Worm (Caenorhabditis elegans) whole organism, L4 larva: ENCODE results near the gene rbmx-2.
A peak's percentile ranks its signal among the peaks of the same experiment; 100 is the strongest.

ENCODE experiments used
- F26F4.8 ChIP-seq: fragments of 200-800 bp; sonication (Bioruptor generic); conservative IDR thresholded peaks from 2 replicates; pipeline ENCODE4 v1.3.6; 2022; ENCODE audit warnings: missing genetic modification characterization, missing compliant biosample characterization
- F37D6.2 ChIP-seq: sonication (generic microtip); optimal IDR thresholded peaks from 2 replicates; lab custom pipeline; 2016; ENCODE audit warnings: mild to moderate bottlenecking, missing genetic modification characterization, missing compliant biosample characterization
- T26A8.4 ChIP-seq: fragments of 200-800 bp; sonication (Bioruptor generic); IDR thresholded peaks from 2 replicates; pipeline ENCODE4 v1.3.6; 2022; ENCODE audit warnings: missing genetic modification characterization, missing compliant biosample characterization
- Y105C5A.15 ChIP-seq: fragments of 200-800 bp; sonication (Bioruptor generic); IDR thresholded peaks from 2 replicates; pipeline ENCODE4 v1.3.6; 2022; ENCODE audit warnings: missing genetic modification characterization, missing compliant biosample characterization
- Y48G9A.11 ChIP-seq: fragments of 200-800 bp; sonication (Bioruptor generic); IDR thresholded peaks from 2 replicates; pipeline ENCODE4 v1.3.6; 2022; ENCODE audit warnings: missing genetic modification reagents, missing genetic modification characterization, missing compliant biosample characterization
- Y75B8A.6 ChIP-seq: fragments of 200-800 bp; sonication (Bioruptor generic); IDR thresholded peaks from 2 replicates; pipeline ENCODE4 v1.3.6; 2022; ENCODE audit warnings: missing genetic modification reagents, missing genetic modification characterization, missing compliant biosample characterization
- ZK546.5 ChIP-seq, 2 experiments: sonication (generic microtip); optimal IDR thresholded peaks; 2 replicates each; lab custom pipeline; 2017; ENCODE audit warnings: missing biosample characterization in 2 of 2, missing genetic modification characterization in 2 of 2
- aha-1 ChIP-seq: fragments of 150-350 bp; peaks from one replicate; lab custom pipeline; 2014; ENCODE audit warnings: missing biosample characterization, missing genetic modification characterization
- aly-2 ChIP-seq: sonication (generic microtip); optimal IDR thresholded peaks from 2 replicates; lab custom pipeline; 2018; ENCODE audit warnings: missing biosample characterization, missing genetic modification characterization
- arid-1 ChIP-seq: fragments of 200-800 bp; sonication (Bioruptor generic); conservative IDR thresholded peaks from 2 replicates; pipeline ENCODE4 v1.3.6; 2022; ENCODE audit warnings: missing genetic modification reagents, missing genetic modification characterization, missing compliant biosample characterization
- attf-4 ChIP-seq: sonication (generic microtip); optimal IDR thresholded peaks from 3 replicates; lab custom pipeline; 2017; ENCODE audit warnings: missing biosample characterization, missing genetic modification characterization
- ceh-20 ChIP-seq: fragments of 200-800 bp; sonication (Bioruptor generic); IDR thresholded peaks from 2 replicates; pipeline ENCODE4 v1.3.6; 2022; ENCODE audit warnings: missing genetic modification reagents, missing genetic modification characterization, missing compliant biosample characterization
- ceh-62 ChIP-seq: sonication (generic microtip); optimal IDR thresholded peaks from 2 replicates; lab custom pipeline; 2017; ENCODE audit warnings: missing biosample characterization, missing genetic modification characterization
- daf-8 ChIP-seq: fragments of 200-800 bp; sonication (Bioruptor generic); IDR thresholded peaks from 2 replicates; pipeline ENCODE4 v1.3.6; 2022; ENCODE audit warnings: missing genetic modification characterization, missing compliant biosample characterization
- dmd-9 ChIP-seq: fragments of 200-800 bp; sonication (Bioruptor generic); IDR thresholded peaks from 2 replicates; pipeline ENCODE4 v1.3.6; 2022; ENCODE audit warnings: missing genetic modification reagents, missing genetic modification characterization, missing compliant biosample characterization
- dve-1 ChIP-seq: sonication (generic microtip); optimal IDR thresholded peaks from 2 replicates; lab custom pipeline; 2017; ENCODE audit warnings: antibody characterized with exemption, mild to moderate bottlenecking, missing genetic modification characterization, missing compliant biosample characterization; ENCODE audit not compliant: insufficient read depth
- egl-27 ChIP-seq: sonication (generic microtip); optimal IDR thresholded peaks from 3 replicates; lab custom pipeline; 2017; ENCODE audit warnings: missing biosample characterization, missing genetic modification reagents, missing genetic modification characterization
- egl-43 ChIP-seq: fragments of 200-800 bp; sonication (Bioruptor generic); IDR thresholded peaks from 2 replicates; pipeline ENCODE4 v1.3.6; 2022; ENCODE audit warnings: missing genetic modification reagents, missing genetic modification characterization, missing compliant biosample characterization
- hmg-1.1 ChIP-seq: fragments of 200-800 bp; sonication (Bioruptor generic); IDR thresholded peaks from 2 replicates; pipeline ENCODE4 v1.3.6; 2022; ENCODE audit warnings: missing genetic modification reagents, missing genetic modification characterization, missing compliant biosample characterization
- jun-1 ChIP-seq: fragments of 150-350 bp; optimal IDR thresholded peaks from 2 replicates; lab custom pipeline; 2014; ENCODE audit warnings: missing biosample characterization, missing genetic modification reagents, missing genetic modification characterization
- lim-7 ChIP-seq: fragments of 200-800 bp; sonication (Bioruptor generic); IDR thresholded peaks from 2 replicates; pipeline ENCODE4 v1.3.6; 2022; ENCODE audit warnings: missing genetic modification characterization, missing compliant biosample characterization
- lin-1 ChIP-seq: fragments of 200-800 bp; sonication (Bioruptor generic); IDR thresholded peaks from 2 replicates; pipeline ENCODE4 v1.3.6; 2022; ENCODE audit warnings: missing genetic modification reagents, missing genetic modification characterization, missing compliant biosample characterization
- lin-15B ChIP-seq: fragments of 150-350 bp; sonication (generic microtip); optimal IDR thresholded peaks from 3 replicates; lab custom pipeline; 2014; ENCODE audit warnings: missing biosample characterization, missing genetic modification characterization
- lin-29 ChIP-seq: fragments of 200-800 bp; sonication (Bioruptor generic); IDR thresholded peaks from 2 replicates; pipeline ENCODE4 v1.3.6; 2022; ENCODE audit warnings: missing genetic modification reagents, missing genetic modification characterization, missing compliant biosample characterization
- lir-3 ChIP-seq: sonication (generic microtip); optimal IDR thresholded peaks from 2 replicates; lab custom pipeline; 2016; ENCODE audit warnings: mild to moderate bottlenecking, missing genetic modification characterization, missing compliant biosample characterization
- mdl-1 ChIP-seq, 2 experiments: fragments of 150-350 bp in 1 of 2; sonication (generic microtip) in 1 of 2; optimal IDR thresholded peaks; 2 replicates each; lab custom pipeline; 2014 to 2017; ENCODE audit warnings: missing biosample characterization in 2 of 2, missing genetic modification characterization in 2 of 2
- mdt-29 ChIP-seq: fragments of 200-800 bp; sonication (Bioruptor generic); IDR thresholded peaks from 2 replicates; pipeline ENCODE4 v1.3.6; 2022; ENCODE audit warnings: missing genetic modification reagents, missing genetic modification characterization, missing compliant biosample characterization
- nhr-102 ChIP-seq: sonication (generic microtip); optimal IDR thresholded peaks from 2 replicates; lab custom pipeline; 2016; ENCODE audit warnings: mild to moderate bottlenecking, missing genetic modification characterization, moderate library complexity, missing compliant biosample characterization
- nhr-25 ChIP-seq: sonication (generic microtip); optimal IDR thresholded peaks from 2 replicates; lab custom pipeline; 2017; ENCODE audit warnings: missing genetic modification characterization, mild to moderate bottlenecking, missing compliant biosample characterization, antibody characterized with exemption, moderate library complexity, borderline replicate concordance; ENCODE audit not compliant: insufficient read depth
- nhr-42 ChIP-seq: fragments of 200-800 bp; sonication (Bioruptor generic); IDR thresholded peaks from 2 replicates; pipeline ENCODE4 v1.3.6; 2022; ENCODE audit warnings: missing genetic modification characterization, missing compliant biosample characterization
- nhr-48 ChIP-seq: sonication (generic microtip); optimal IDR thresholded peaks from 2 replicates; lab custom pipeline; 2016; ENCODE audit warnings: mild to moderate bottlenecking, missing genetic modification characterization, missing compliant biosample characterization
- nhr-76 ChIP-seq: fragments of 150-350 bp; optimal IDR thresholded peaks from 2 replicates; lab custom pipeline; 2014; ENCODE audit warnings: missing biosample characterization, missing genetic modification characterization
- pha-4 ChIP-seq, 2 experiments: fragments of 150-350 bp in 1 of 2; fragments of 200-800 bp in 1 of 2; sonication (Bioruptor generic) in 1 of 2; IDR thresholded peaks in 1 of 2; optimal IDR thresholded peaks in 1 of 2; 2 replicates each; pipeline versions ENCODE4 v1.3.6 to Lab custom; 2014 to 2022; ENCODE audit warnings: missing genetic modification characterization in 2 of 2, missing genetic modification reagents in 2 of 2, missing biosample characterization in 1 of 2, missing compliant biosample characterization in 1 of 2
- php-3 ChIP-seq: fragments of 200-800 bp; sonication (Bioruptor generic); IDR thresholded peaks from 2 replicates; pipeline ENCODE4 v1.3.6; 2022; ENCODE audit warnings: missing genetic modification reagents, missing genetic modification characterization, missing compliant biosample characterization
- pqm-1 ChIP-seq: sonication (generic microtip); optimal IDR thresholded peaks from 2 replicates; lab custom pipeline; 2017; ENCODE audit warnings: missing biosample characterization, missing genetic modification characterization
- saeg-2 ChIP-seq: fragments of 200-800 bp; sonication (Bioruptor generic); IDR thresholded peaks from 2 replicates; pipeline ENCODE4 v1.3.6; 2022; ENCODE audit warnings: missing genetic modification reagents, missing genetic modification characterization, missing compliant biosample characterization
- set-16 ChIP-seq: fragments of 200-800 bp; sonication (Bioruptor generic); IDR thresholded peaks from 2 replicates; pipeline ENCODE4 v1.3.6; 2022; ENCODE audit warnings: missing genetic modification reagents, missing genetic modification characterization, missing compliant biosample characterization
- snpc-1.2 ChIP-seq: fragments of 200-800 bp; sonication (Bioruptor generic); IDR thresholded peaks from 2 replicates; pipeline ENCODE4 v1.3.6; 2022; ENCODE audit warnings: missing genetic modification reagents, missing genetic modification characterization, missing compliant biosample characterization
- spr-1 ChIP-seq: sonication (generic microtip); optimal IDR thresholded peaks from 2 replicates; lab custom pipeline; 2016; ENCODE audit warnings: mild to moderate bottlenecking, missing genetic modification characterization, missing compliant biosample characterization
- unc-39 ChIP-seq: sonication (generic microtip); optimal IDR thresholded peaks from 2 replicates; lab custom pipeline; 2017; ENCODE audit warnings: missing biosample characterization, missing genetic modification characterization
- vab-7 ChIP-seq: fragments of 200-800 bp; sonication (Bioruptor generic); IDR thresholded peaks from 2 replicates; pipeline ENCODE4 v1.3.6; 2022; ENCODE audit warnings: missing genetic modification reagents, missing genetic modification characterization, missing compliant biosample characterization
- zag-1 ChIP-seq: fragments of 150-350 bp; optimal IDR thresholded peaks from 2 replicates; lab custom pipeline; 2014; ENCODE audit warnings: missing biosample characterization, missing genetic modification characterization
- zip-11 ChIP-seq: fragments of 200-800 bp; sonication (Bioruptor generic); IDR thresholded peaks from 2 replicates; pipeline ENCODE4 v1.3.6; 2022; ENCODE audit warnings: missing genetic modification characterization, missing compliant biosample characterization
- ztf-11 ChIP-seq: fragments of 150-350 bp; optimal IDR thresholded peaks from 2 replicates; lab custom pipeline; 2014; ENCODE audit warnings: missing biosample characterization, missing genetic modification characterization

Gene rbmx-2

ce11 chrII:6176154-6176897 is 20.4 kb downstream of the rbmx-2 start (continued):
- TF ChIP-seq zip-11 (GFP tag; lab: Robert Waterston, UW) (no peak), nhr-48 (tag; lab: Kevin White, UChicago) (peak; percentile 86), pha-4 (GFP tag; IDR thresholded peaks at IDR 0.05; lab: Robert Waterston, UW) (no peak), pha-4 (tag; optimal IDR thresholded peaks at IDR 0.05; lab: Kevin White, UChicago) (no peak), zag-1 (tag; lab: Kevin White, UChicago) (no peak), dve-1 (tag; lab: Kevin White, UChicago) (no peak), pqm-1 (no peak), lir-3 (no peak), attf-4 (no peak), ZK546.5 (tag; optimal IDR thresholded peaks at IDR 0.05; lab: Kevin White, UChicago) (no peak), nhr-102 (tag; lab: Kevin White, UChicago) (no peak), ceh-62 (tag; lab: Kevin White, UChicago) (no peak), saeg-2 (GFP tag; lab: Robert Waterston, UW) (no peak), lim-7 (GFP tag; lab: Robert Waterston, UW) (no peak), F26F4.8 (GFP tag; lab: Robert Waterston, UW) (no peak), egl-43 (GFP tag; lab: Robert Waterston, UW) (no peak), daf-8 (GFP tag; lab: Robert Waterston, UW) (no peak), spr-1 (tag; lab: Kevin White, UChicago) (no peak), Y105C5A.15 (GFP tag; lab: Robert Waterston, UW) (no peak), mdt-29 (GFP tag; lab: Robert Waterston, UW) (no peak), ztf-11 (tag; lab: Kevin White, UChicago) (no peak), Y48G9A.11 (GFP tag; lab: Robert Waterston, UW) (no peak), aly-2 (tag; lab: Kevin White, UChicago) (no peak), unc-39 (tag; lab: Kevin White, UChicago) (no peak), egl-27 (tag; lab: Kevin White, UChicago) (no peak), lin-15B (tag; lab: Kevin White, UChicago) (no peak), dmd-9 (no peak), vab-7 (GFP tag; lab: Robert Waterston, UW) (no peak), nhr-76 (tag; lab: Kevin White, UChicago) (no peak), Y75B8A.6 (no peak), nhr-25 (tag; lab: Kevin White, UChicago) (peak; percentile 25), T26A8.4 (GFP tag; lab: Robert Waterston, UW) (no peak), mdl-1 (tag; optimal IDR thresholded peaks at IDR 0.05; lab: Kevin White, UChicago) (no peak), jun-1 (no peak), lin-29 (GFP tag; lab: Robert Waterston, UW) (no peak), lin-1 (GFP tag; lab: Robert Waterston, UW) (no peak), php-3 (GFP tag; lab: Robert Waterston, UW) (no peak), arid-1 (GFP tag; lab: Robert Waterston, UW) (no peak), nhr-42 (no peak), set-16 (GFP tag; lab: Robert Waterston, UW) (no peak)

ce11 chrII:6175027-6175426 is 21.7 kb downstream of the rbmx-2 start:
- 0 out of 2 replicates have a peak, but pooled peaks have one; percentile 59 for TF ChIP-seq hmg-1.1 (GFP tag; lab: Robert Waterston, UW)
- peak; percentile 18; the same call in 1 of the 2 replicates for TF ChIP-seq ceh-20 (GFP tag; lab: Robert Waterston, UW)
- peak in 1 of 2 experiments; percentile 18 for TF ChIP-seq mdl-1 (tag; optimal IDR thresholded peaks at IDR 0.05; lab: Kevin White, UChicago)
- TF ChIP-seq F26F4.8 (GFP tag; lab: Robert Waterston, UW): no peak
- no peak for TF ChIP-seq F37D6.2 (tag; lab: Kevin White, UChicago)
- TF ChIP-seq snpc-1.2 (GFP tag; lab: Robert Waterston, UW): no peak
- TF ChIP-seq aha-1 (tag; lab: Kevin White, UChicago): peak; percentile 77
